Fruit fly (Drosophila melanogaster) S2 (cell line): ENCODE data around the gene RapGAP1.

Experiments
- CG8478 ChIP-seq: fragments of >200 bp; optimal IDR thresholded peaks from 2 replicates; lab custom pipeline; 2018
- CTCF ChIP-seq, 2 experiments: fragments of >200 bp; optimal IDR thresholded peaks; 2 replicates each; lab custom pipeline; 2018

RapGAP1 gene

DNA sequence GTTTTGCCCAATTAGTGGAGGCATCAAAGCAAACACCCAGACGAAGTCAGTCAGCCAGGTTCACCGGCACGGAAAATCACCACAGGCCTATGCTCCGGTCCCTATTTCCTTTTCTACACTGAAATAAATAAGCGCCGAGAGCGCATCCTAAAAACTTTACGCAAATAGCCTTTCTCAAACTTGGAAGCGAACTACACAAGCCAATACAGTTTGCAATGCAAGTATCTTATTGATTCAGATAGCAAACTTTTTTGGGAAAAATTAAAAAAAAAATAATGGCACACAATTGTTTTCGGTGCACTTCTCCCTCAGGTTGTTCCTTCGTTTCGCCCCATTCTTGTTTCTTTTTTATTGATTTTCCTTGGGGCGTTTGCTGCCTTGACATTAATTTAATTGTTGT is 13.9 kb downstream of the RapGAP1 start:
- no peak for TF ChIP-seq CTCF (optimal IDR thresholded peaks at IDR 0.05; lab: Kevin White, UChicago)
- TF ChIP-seq CG8478 (lab: Kevin White, UChicago), result no peak

DNA sequence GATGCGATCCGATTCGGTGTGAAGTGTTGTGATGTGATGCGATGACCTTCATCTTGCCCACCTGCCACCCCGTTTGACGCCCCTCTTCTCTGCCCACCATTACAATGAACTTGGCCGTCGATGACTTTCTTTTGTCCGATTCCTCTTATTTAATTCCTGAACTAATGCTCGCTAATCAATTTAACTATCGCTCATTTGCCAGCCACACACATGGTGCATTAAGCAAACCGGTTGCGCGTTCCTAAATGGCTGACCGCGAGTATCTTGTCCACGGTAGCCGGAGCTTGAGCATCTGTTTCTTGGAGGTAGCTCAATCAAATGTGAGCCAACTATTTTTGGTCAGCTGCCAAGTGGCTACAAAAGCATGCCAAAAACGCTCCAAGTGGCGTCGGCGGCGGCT is 16.2 kb downstream of the RapGAP1 start:
- TF ChIP-seq CTCF (optimal IDR thresholded peaks at IDR 0.05; lab: Kevin White, UChicago), result no peak
- no peak for TF ChIP-seq CG8478 (lab: Kevin White, UChicago)

DNA sequence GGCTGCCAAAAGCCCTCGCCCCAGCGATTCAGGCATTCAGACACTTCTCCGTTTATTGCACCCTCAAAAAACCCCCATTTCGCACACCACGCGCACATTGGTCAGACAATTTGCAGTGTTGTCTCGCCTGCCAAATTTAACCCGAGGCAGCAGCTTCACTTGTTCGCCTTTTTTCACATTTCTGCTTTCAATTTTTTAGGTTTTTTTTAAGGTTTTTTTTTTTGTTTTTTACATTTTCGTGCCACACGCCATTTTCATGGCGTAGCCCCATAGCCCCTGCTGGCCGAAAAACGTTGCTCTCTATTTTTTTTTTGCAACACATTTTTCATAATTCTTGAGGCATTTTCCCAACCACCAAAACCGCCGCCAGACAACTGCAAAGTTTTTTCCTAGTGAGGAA is 19.2 kb downstream of the RapGAP1 start:
- TF ChIP-seq CG8478 (lab: Kevin White, UChicago), result no peak
- no peak for TF ChIP-seq CTCF (optimal IDR thresholded peaks at IDR 0.05; lab: Kevin White, UChicago)

DNA sequence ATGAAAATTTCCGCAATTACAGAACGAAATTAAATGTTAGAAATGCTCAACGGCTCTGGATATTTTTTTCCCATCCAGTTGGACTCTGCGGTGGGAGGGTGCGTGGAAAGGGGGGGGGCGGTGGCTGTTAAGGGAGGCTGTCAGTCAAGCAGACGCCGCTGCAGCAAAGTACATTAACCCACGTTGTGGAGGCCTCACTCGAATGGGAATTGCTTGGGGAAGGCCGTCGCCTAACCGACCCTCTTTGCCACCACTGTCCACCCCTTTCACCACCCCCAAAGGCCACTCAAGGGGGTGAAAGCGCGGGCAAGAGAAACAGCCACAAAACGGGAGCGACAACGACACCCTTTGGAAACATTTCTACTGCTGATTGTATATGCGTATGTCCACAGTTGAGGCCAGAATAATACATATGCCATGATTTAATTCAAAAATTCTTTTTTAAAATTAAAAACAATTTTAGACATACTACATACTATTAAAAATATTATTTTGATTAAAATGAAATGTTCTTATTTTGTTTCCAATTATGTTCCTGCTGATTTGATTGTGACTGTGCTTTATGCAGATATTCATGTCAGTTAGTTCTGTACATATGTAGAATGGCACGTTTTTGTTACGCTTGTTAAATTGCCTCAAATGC is 31.8 kb downstream of the RapGAP1 start:
- TF ChIP-seq CG8478 (lab: Kevin White, UChicago) (no peak), CTCF (optimal IDR thresholded peaks at IDR 0.05; lab: Kevin White, UChicago) (no peak)

DNA sequence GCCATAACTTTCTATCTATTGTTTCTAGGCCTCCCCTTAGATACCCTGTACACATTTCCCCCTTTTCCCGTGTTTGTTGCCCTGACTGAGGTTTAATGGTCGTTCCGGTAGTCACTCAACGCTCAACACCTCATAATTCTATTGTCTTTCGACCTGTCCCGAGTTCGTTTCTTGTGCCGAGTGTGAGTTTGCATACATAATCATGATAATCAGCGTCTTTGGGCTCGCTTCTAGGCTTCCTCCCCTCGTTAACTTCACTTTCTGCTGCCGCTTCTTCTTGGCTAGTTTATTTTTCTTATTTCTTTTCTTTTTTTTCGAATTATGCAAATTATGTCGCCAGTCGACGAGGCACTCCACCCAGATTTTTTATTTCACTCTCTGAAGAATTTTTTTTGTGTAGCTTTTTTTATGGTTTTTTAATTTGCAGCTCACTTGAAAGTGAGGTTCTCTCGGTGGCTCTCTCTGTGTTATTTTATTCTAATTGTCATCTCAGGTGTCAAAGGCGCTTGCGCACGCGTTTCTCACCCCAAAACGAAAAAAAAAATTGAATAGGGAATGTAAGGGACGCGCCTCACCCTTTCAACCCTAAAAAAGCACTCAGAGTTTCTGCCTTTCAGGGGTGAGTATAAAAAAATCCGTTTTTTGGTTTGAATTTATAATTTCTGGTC is 33.0 kb downstream of the RapGAP1 start:
- TF ChIP-seq CTCF (optimal IDR thresholded peaks at IDR 0.05; lab: Kevin White, UChicago), result no peak
- no peak for TF ChIP-seq CG8478 (lab: Kevin White, UChicago)

DNA sequence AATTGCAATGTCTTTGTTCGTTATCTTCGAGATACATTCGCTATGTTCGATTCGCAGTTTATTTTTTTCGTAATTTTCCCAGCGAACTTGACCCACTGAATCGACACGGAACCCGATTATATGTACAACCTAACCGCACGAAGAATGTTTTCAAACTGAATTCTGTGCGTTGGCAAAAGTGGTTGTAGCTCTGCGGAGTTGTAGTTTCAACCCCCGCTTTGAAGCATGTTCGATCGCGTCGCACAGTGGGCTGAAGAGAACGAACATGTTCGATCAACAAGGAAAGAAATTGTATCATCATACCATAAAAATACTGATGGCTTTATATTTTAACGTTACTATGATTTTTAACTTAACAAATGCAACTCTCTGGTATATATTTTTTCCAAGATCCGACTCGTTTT is 34.5 kb downstream of the RapGAP1 start:
- TF ChIP-seq CG8478 (lab: Kevin White, UChicago) (no peak), CTCF (optimal IDR thresholded peaks at IDR 0.05; lab: Kevin White, UChicago) (no peak)

DNA sequence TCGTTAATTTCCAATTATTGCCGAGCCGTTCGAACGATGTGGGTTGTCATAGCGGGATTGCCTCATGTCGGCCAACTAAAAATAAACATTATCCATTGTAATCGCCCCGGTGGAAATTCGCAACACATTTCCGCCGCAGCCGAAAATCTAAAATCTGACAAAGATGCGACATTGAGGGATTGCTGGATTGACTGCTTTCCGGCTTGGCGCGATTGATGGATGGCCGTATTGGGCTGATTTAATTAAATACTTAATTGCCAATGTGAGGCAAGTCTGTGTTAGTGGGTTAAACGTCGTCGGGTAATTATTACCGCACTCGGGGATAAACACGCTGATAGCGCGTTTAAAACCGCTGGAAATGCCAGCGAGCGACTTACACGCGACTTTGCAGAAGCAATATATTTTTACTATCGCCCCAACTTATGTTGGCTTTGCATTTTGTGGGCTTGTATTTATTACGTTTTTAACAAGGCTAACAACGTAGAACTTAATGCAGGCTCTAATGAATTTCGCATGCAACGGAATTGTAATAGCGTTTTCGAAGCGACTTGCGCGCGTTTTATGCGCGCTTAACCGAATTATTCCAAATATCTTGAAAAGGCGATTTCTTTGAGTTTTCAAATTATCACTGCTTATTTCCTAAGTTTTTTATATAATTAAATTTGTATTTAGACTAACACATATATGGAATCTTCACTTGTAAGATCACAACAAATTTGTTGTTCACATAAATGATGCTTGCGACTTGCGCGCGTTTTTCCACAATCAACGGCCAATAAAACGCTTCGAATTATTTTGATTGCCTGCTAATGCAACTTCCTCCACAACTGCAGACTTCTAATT is 36.6 kb downstream of the RapGAP1 start:
- TF ChIP-seq CG8478 (lab: Kevin White, UChicago) (no peak), CTCF (optimal IDR thresholded peaks at IDR 0.05; lab: Kevin White, UChicago) (no peak)

DNA sequence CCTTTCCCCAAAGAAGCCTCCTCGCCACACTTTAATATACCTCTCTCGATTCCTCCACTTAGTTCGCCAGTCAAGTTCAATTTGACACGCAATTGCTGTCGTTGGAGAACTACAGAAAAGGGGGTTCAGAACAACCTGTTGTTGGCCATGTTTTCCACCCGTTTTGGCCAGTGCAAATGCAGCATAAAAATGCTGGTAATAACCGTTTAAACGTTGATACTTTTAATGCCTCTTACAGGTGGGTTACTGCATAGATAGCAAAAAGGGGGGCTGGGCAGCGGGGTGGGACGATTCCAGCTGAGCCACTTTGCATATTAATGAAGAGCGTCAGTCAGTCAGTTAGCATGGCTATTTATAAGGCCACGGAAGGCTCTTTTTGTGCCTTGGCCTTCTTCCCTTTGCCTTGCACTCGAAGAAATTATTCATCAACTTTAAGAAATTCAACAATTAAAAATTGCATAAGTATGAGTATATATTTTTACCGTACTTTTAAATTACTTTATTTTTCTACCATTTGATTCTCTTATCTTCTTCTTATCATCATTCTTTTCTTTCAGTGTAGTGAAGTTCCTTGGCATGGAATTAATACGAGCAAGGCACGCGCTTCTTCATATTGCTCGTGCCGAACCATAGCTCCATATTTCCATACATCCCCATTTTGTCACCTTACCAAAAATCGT is 37.6 kb downstream of the RapGAP1 start:
- no peak for TF ChIP-seq CG8478 (lab: Kevin White, UChicago)
- TF ChIP-seq CTCF (optimal IDR thresholded peaks at IDR 0.05; lab: Kevin White, UChicago), result no peak

DNA sequence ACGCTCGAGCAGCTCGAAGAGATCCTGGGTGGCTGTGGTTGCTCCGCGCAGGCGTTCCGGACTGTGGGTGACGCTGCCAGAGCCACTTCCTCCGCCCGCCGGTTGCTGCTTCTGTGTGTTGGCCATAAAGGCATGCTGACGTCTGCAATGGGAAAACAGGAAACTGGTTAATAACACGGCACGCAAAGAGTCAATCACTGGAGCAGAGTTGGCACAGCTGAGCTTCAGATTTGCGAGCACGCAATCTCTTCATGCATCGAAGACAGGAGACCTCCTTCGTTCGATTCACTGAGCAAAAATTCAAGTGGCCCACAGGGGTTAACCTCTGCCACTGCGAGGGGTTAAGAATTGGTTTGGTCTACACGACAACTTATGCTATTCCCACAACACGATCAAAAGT is 42.4 kb downstream of the RapGAP1 start:
- no peak for TF ChIP-seq CTCF (optimal IDR thresholded peaks at IDR 0.05; lab: Kevin White, UChicago)
- no peak for TF ChIP-seq CG8478 (lab: Kevin White, UChicago)

DNA sequence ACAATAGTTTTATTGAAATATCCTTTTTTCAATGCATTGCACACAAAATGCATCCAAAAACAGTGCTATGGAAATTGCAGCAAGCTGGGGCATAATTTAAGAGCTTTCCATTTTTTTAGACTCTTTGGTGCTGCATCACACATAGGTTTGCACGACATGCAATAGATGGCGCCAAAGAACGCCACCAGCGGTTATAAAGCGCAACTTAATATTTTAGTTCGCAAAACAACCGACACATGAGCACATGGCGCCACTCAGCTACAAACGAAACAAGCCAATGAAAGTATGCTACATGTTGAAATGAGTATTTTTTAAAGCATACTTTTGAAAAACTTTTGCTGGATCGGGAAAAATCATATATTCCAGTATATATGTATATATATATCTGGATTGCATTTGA is 43.9 kb downstream of the RapGAP1 start:
- TF ChIP-seq CTCF (optimal IDR thresholded peaks at IDR 0.05; lab: Kevin White, UChicago) (peak; percentile 98 to 99), CG8478 (lab: Kevin White, UChicago) (no peak)

DNA sequence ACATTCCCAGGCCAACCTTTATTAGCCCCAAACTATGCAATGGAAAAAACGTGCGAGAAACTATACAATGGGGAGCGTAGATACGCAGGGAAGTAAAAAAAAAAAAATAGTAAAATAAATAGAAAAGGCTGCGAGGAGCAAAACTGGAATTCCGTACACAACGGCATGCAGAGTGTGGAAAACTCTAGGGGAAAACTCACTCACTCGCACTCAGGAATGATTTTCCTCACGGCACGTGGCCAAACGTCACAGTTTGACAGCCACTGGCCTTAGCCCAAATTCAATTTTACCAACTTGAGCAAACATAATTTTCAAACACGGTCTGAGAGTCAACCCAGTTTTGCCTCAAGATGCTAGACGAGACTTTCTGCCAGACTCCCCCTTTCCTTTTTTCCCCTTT is 44.8 kb downstream of the RapGAP1 start:
- TF ChIP-seq CG8478 (lab: Kevin White, UChicago) (no peak), CTCF (optimal IDR thresholded peaks at IDR 0.05; lab: Kevin White, UChicago) (peak; percentile 46 to 47)

DNA sequence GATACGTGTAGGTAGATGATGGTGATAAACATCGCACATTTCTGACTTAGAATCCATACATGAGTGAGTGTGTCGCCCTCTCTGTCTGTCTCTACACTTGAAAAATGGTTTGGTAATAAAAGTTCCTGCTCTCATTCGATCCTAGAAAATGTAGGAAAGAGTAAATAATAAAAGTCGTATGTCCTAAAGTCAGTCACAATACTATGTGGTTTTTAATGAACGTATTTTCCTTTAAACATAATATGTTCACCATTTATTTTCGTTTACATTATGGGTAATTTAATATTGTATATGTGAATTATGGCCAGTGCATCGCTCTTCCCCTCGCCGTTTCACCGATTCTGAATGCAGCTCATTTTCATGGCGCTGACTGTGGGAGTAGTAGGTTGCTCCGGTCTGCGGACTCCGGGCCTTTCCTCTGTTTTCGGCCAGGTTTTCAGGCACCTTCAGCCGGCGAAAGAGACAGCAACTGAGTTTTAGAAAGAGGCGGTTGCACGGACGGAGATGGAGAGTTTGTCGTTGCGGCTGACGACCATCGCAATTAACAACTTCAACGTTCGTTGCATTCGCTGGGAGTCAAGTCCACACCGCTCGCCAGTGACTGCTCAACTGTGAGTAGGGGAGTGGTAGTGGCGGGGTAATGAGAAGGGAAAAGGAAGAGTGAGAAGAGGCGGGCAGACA is 46.0 kb downstream of the RapGAP1 start:
- TF ChIP-seq CG8478 (lab: Kevin White, UChicago), result no peak
- no peak for TF ChIP-seq CTCF (optimal IDR thresholded peaks at IDR 0.05; lab: Kevin White, UChicago)

DNA sequence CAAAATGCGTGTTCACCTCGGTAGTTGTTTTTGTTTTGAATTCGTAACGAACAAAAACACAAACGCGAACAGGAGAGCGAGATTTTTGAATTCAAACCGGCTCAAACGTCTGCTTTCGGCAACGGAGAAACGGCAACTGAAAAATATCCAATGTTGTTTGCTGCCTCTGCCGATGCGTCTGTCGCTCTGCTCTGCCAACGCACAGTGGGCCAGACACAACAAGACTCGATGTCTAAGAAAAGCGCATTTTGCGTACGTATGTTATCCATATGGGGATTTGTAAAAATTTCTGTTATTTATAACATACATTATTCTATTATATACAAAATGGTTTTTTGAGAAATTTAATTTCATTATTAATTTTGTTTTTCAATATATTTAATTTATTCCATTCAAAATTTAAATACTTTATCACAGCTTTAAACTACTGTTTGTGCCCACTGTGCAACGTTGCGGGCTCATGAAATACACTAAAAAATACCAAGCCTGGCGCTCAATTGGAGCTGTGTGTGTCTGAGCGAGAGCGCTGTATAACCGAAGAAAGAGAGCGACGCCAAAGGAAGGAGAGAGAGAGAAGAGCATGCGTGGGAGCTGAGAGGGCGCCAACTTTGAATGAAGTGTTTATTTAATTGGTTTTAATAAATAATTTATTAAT is 48.2 kb downstream of the RapGAP1 start:
- no peak for TF ChIP-seq CG8478 (lab: Kevin White, UChicago)
- peak in 1 of 2 experiments; percentile 1 for TF ChIP-seq CTCF (optimal IDR thresholded peaks at IDR 0.05; lab: Kevin White, UChicago)
